Worm (Caenorhabditis elegans): ENCODE measurements around the gene R02D5.10.

R02D5.10 gene

DNA sequence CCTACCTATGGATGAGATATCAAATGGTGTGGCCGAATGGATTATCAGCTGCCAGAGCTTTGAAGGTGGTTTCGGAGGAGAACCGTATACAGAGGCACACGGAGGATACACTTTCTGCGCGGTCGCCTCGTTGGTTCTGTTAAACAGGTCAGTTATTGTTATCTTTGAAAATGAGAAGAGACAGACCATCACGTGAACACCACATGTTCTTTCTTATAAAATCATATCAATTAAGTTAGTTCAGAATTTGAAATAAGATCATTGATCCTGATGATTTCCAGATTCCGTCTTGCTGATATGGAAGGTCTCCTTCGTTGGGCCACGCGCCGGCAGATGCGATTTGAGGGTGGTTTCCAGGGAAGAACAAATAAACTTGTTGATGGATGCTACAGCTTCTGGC lies 33.4 kb upstream of the R02D5.10 start:
- TF ChIP-seq unc-3 (GFP tag; conservative IDR thresholded peaks at IDR 0.05) (no peak), unc-3 (tag; optimal IDR thresholded peaks at IDR 0.05) (no peak), ttx-3 (tag; optimal IDR thresholded peaks at IDR 0.05) (no peak), pag-3 (tag; optimal IDR thresholded peaks at IDR 0.05; ENCODE audit: borderline replicate concordance) (no peak)

DNA sequence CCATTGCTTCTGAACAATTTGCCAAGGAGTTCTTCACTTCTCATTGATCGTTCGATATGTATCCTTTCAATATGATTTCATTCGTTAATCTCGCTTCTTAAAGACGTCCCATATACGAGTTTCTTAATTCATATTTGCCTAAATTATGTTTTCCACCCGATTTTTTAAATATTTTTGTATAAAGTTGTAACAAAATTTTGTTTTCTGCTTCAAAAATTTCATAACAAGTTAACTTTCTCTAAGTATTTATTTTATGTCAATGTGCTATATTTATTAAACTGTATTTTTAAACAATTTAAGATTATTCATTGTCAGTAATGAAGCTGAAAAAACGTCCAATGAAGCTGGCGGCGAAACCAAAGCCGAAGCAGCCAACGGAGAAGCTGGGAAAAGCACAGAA lies 32.7 kb upstream of the R02D5.10 start, which contains the start of gene F23B12.7:
Gene F23B12.7, plus strand, starts transcription at position 301 of the 400 bp plus-strand sequence.
- TF ChIP-seq dmd-4 (tag; optimal IDR thresholded peaks at IDR 0.05; ENCODE audit: borderline replicate concordance) (no peak), unc-3 (GFP tag; conservative IDR thresholded peaks at IDR 0.05) (no peak), unc-3 (tag; optimal IDR thresholded peaks at IDR 0.05) (no peak), elt-4 (tag; optimal IDR thresholded peaks at IDR 0.05) (no peak), unc-42 (tag; optimal IDR thresholded peaks at IDR 0.05) (no peak), C38D4.7 (GFP tag; optimal IDR thresholded peaks at IDR 0.05) (no peak), mec-3 (tag; optimal IDR thresholded peaks at IDR 0.05; ENCODE audit: borderline replicate concordance) (no peak), hlh-15 (tag; optimal IDR thresholded peaks at IDR 0.05) (no peak), ceh-31 (tag; optimal IDR thresholded peaks at IDR 0.05) (no peak), ttx-3 (tag; optimal IDR thresholded peaks at IDR 0.05) (no peak), dve-1 (tag; optimal IDR thresholded peaks at IDR 0.05) (no peak), pha-2 (tag; optimal IDR thresholded peaks at IDR 0.05) (no peak), elt-2 (tag; optimal IDR thresholded peaks at IDR 0.05) (no peak), gmeb-2 (tag; optimal IDR thresholded peaks at IDR 0.05) (no peak)

ce11 chrV:14456626-14457025 lies 25.5 kb upstream of the R02D5.10 start, which contains the start of gene bmk-1:
TSS of gene bmk-1 (minus strand) at chrV:14456984.
- TF ChIP-seq pha-4 (tag; optimal IDR thresholded peaks at IDR 0.05) (no peak), unc-42 (tag; optimal IDR thresholded peaks at IDR 0.05) (peak; percentile 48), ref-2 (tag; optimal IDR thresholded peaks at IDR 0.05) (no peak), nhr-232 (tag; optimal IDR thresholded peaks at IDR 0.05) (no peak)

DNA sequence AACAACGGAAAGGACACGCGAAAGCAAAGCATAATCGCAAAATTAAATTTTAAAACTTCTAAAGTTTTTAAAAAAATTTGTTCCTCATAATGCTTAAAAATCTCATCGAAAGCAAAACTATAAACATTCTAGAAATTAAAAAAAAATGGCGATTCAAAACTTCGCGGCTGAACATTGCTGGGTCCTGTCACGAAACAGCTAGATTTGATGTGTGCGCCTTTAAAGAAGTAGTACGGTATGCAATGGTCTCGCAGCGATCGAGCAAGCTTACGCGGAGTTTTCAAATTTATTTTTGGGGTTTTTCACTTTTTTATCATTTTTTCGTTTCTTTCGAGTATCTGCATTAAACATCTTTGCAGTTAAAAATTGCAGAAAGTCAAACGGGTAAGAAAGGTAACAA lies 25.0 kb upstream of the R02D5.10 start, which contains the start of gene coh-3:
Gene coh-3, plus strand, starts transcription at position 353 of the 400 bp plus-strand sequence.
- TF ChIP-seq pha-2 (tag; optimal IDR thresholded peaks at IDR 0.05) = no peak
- no peak for TF ChIP-seq C08G9.2 (tag; optimal IDR thresholded peaks at IDR 0.05)
- TF ChIP-seq ttx-3 (tag; optimal IDR thresholded peaks at IDR 0.05) = no peak
- TF ChIP-seq fax-1 (tag; optimal IDR thresholded peaks at IDR 0.05) = no peak
- no peak for TF ChIP-seq rnt-1 (tag; optimal IDR thresholded peaks at IDR 0.05)
- TF ChIP-seq K02D7.2 (tag; optimal IDR thresholded peaks at IDR 0.05) = no peak
- no peak for TF ChIP-seq K09A11.1 (tag; optimal IDR thresholded peaks at IDR 0.05; ENCODE audit: insufficient read depth)
- TF ChIP-seq elt-2 (tag; optimal IDR thresholded peaks at IDR 0.05) = no peak
- TF ChIP-seq zip-5 (tag; optimal IDR thresholded peaks at IDR 0.05) = no peak
- no peak for TF ChIP-seq hlh-13 (GFP tag; optimal IDR thresholded peaks at IDR 0.05)
- no peak for TF ChIP-seq ceh-22 (tag; optimal IDR thresholded peaks at IDR 0.05)
- TF ChIP-seq nhr-232 (tag; optimal IDR thresholded peaks at IDR 0.05) = no peak
- no peak for TF ChIP-seq syd-9 (tag; optimal IDR thresholded peaks at IDR 0.05)
- TF ChIP-seq ref-2 (tag; optimal IDR thresholded peaks at IDR 0.05) = no peak

ce11 chrV:14460122-14460521 lies 22.0 kb upstream of the R02D5.10 start:
- TF ChIP-seq tbx-7 (tag; optimal IDR thresholded peaks at IDR 0.05) (no peak), madf-2 (tag; optimal IDR thresholded peaks at IDR 0.05) (no peak), pat-9 (tag; optimal IDR thresholded peaks at IDR 0.05) (no peak), pqm-1 (tag; optimal IDR thresholded peaks at IDR 0.05) (no peak), fkh-10 (GFP tag; optimal IDR thresholded peaks at IDR 0.05) (no peak), npax-4 (tag; optimal IDR thresholded peaks at IDR 0.05) (no peak), ceh-14 (tag; optimal IDR thresholded peaks at IDR 0.05) (no peak), che-1 (tag; optimal IDR thresholded peaks at IDR 0.05) (no peak), T23F11.4 (GFP tag; optimal IDR thresholded peaks at IDR 0.05) (no peak), pag-3 (tag; optimal IDR thresholded peaks at IDR 0.05; ENCODE audit: borderline replicate concordance) (no peak), syd-9 (tag; optimal IDR thresholded peaks at IDR 0.05) (no peak), tbx-2 (tag; optimal IDR thresholded peaks at IDR 0.05) (no peak), ceh-6 (GFP tag; optimal IDR thresholded peaks at IDR 0.05) (no peak), ceh-34 (tag; optimal IDR thresholded peaks at IDR 0.05) (no peak), nfya-1 (tag; optimal IDR thresholded peaks at IDR 0.05) (no peak), lin-11 (tag; optimal IDR thresholded peaks at IDR 0.05) (no peak), unc-3 (GFP tag; conservative IDR thresholded peaks at IDR 0.05) (no peak), unc-3 (tag; optimal IDR thresholded peaks at IDR 0.05) (no peak), elt-4 (tag; optimal IDR thresholded peaks at IDR 0.05) (no peak), ama-1 (optimal IDR thresholded peaks at IDR 0.05) (no peak)

Measured in whole organism, late embryonic.